Fruit fly (Drosophila melanogaster) whole organism, embryonic: ENCODE data around the gene Kaz1-ORFB.

Source experiments
- B-H1 ChIP-seq: fragments of 200-800 bp; sonication (Bioruptor generic); IDR thresholded peaks from 3 replicates; pipeline ENCODE4 v1.3.6; 2022; ENCODE audit warnings: missing biosample characterization, missing genetic modification characterization
- CG10959 ChIP-seq: fragments of 200-800 bp; sonication (Bioruptor generic); IDR thresholded peaks from 2 replicates; pipeline ENCODE4 v1.3.6; 2022; ENCODE audit warnings: missing biosample characterization, missing genetic modification characterization
- CG12236 ChIP-seq: fragments of 200-800 bp; sonication (Bioruptor generic); optimal IDR thresholded peaks from 2 replicates; lab custom pipeline; 2016; ENCODE audit warnings: missing biosample characterization, missing genetic modification characterization
- CG12391 ChIP-seq: fragments of 200-800 bp; sonication (Bioruptor generic); optimal IDR thresholded peaks from 3 replicates; lab custom pipeline; 2018; ENCODE audit warnings: missing biosample characterization, mild to moderate bottlenecking, missing genetic modification characterization, moderate library complexity
- CG13287 ChIP-seq: fragments of 200-800 bp; sonication (Bioruptor generic); IDR thresholded peaks from 2 replicates; pipeline ENCODE4 v1.3.6; 2022; ENCODE audit warnings: missing biosample characterization, missing genetic modification characterization; ENCODE audit not compliant: partially characterized antibody
- CG13424 ChIP-seq: fragments of 200-800 bp; sonication (Bioruptor generic); optimal IDR thresholded peaks from 2 replicates; lab custom pipeline; 2019; ENCODE audit warnings: missing biosample characterization, mild to moderate bottlenecking, missing genetic modification characterization, moderate library complexity
- CG13624 ChIP-seq: fragments of 200-800 bp; sonication (Bioruptor generic); optimal IDR thresholded peaks from 2 replicates; lab custom pipeline; 2016; ENCODE audit warnings: missing biosample characterization, missing genetic modification characterization
- CG14050 ChIP-seq: fragments of 200-800 bp; sonication (Bioruptor generic); IDR thresholded peaks from 3 replicates; pipeline ENCODE4 v1.3.6; 2022; ENCODE audit warnings: missing biosample characterization, missing genetic modification characterization
- CG17359 ChIP-seq: fragments of 200-800 bp; sonication (Bioruptor generic); optimal IDR thresholded peaks from 3 replicates; lab custom pipeline; 2018; ENCODE audit warnings: missing biosample characterization, mild to moderate bottlenecking, missing genetic modification characterization, moderate library complexity
- CG18262 ChIP-seq: fragments of 200-800 bp; optimal IDR thresholded peaks from 3 replicates; lab custom pipeline; 2019; ENCODE audit warnings: missing biosample characterization, mild to moderate bottlenecking, missing genetic modification characterization, moderate library complexity
- CG32772 ChIP-seq: fragments of 200-800 bp; sonication (Bioruptor generic); IDR thresholded peaks from 2 replicates; pipeline ENCODE4 v1.3.6; 2022; ENCODE audit warnings: missing biosample characterization, missing genetic modification characterization
- CG3407 ChIP-seq: fragments of 200-800 bp; sonication (Bioruptor generic); optimal IDR thresholded peaks from 2 replicates; lab custom pipeline; 2018; ENCODE audit warnings: missing biosample characterization, mild to moderate bottlenecking, missing genetic modification characterization
- CG3726 ChIP-seq: fragments of 200-800 bp; sonication (Bioruptor generic); IDR thresholded peaks from 3 replicates; pipeline ENCODE4, ENCODE4 v1.3.6; 2022; ENCODE audit warnings: missing biosample characterization, missing genetic modification characterization
- CG3838 ChIP-seq: fragments of 200-800 bp; sonication (Bioruptor generic); optimal IDR thresholded peaks from 3 replicates; lab custom pipeline; 2016; ENCODE audit warnings: missing biosample characterization, missing genetic modification characterization
- CG4404 ChIP-seq: fragments of 200-800 bp; sonication (Bioruptor generic); IDR thresholded peaks from 2 replicates; pipeline ENCODE4 v1.3.6; 2022; ENCODE audit warnings: missing biosample characterization, missing genetic modification characterization
- CG6791 ChIP-seq: fragments of 200-800 bp; sonication (Bioruptor generic); IDR thresholded peaks from 3 replicates; pipeline ENCODE4 v1.3.6; 2022; ENCODE audit warnings: missing biosample characterization, missing genetic modification characterization; ENCODE audit not compliant: partially characterized antibody
- CG7963 ChIP-seq: fragments of 200-800 bp; sonication (Bioruptor generic); IDR thresholded peaks from 3 replicates; pipeline ENCODE4 v1.3.6; 2022; ENCODE audit warnings: missing biosample characterization, missing genetic modification characterization; ENCODE audit not compliant: partially characterized antibody
- CG9215 ChIP-seq: fragments of 200-800 bp; sonication (Bioruptor generic); IDR thresholded peaks from 2 replicates; pipeline ENCODE4 v1.3.6; 2022; ENCODE audit warnings: missing biosample characterization, missing genetic modification characterization
- D19A ChIP-seq: fragments of 200-800 bp; optimal IDR thresholded peaks from 3 replicates; lab custom pipeline; 2019; ENCODE audit warnings: missing biosample characterization, mild to moderate bottlenecking, missing genetic modification characterization, moderate library complexity
- Dip3 ChIP-seq: fragments of 200-800 bp; sonication (Bioruptor generic); optimal IDR thresholded peaks from 3 replicates; lab custom pipeline; 2016; ENCODE audit warnings: missing biosample characterization, missing genetic modification characterization
- HHEX ChIP-seq: fragments of 200-800 bp; sonication (Bioruptor generic); optimal IDR thresholded peaks from 3 replicates; lab custom pipeline; 2017; ENCODE audit warnings: missing biosample characterization, mild to moderate bottlenecking, missing genetic modification characterization, missing genetic modification reagents
- HmgD ChIP-seq: fragments of 200-800 bp; sonication (Bioruptor generic); optimal IDR thresholded peaks from 3 replicates; lab custom pipeline; 2016; ENCODE audit warnings: missing biosample characterization, missing genetic modification characterization
- Lim3 ChIP-seq: fragments of 200-800 bp; sonication (Bioruptor generic); IDR thresholded peaks from 2 replicates; pipeline ENCODE4 v1.3.6; 2022; ENCODE audit warnings: missing biosample characterization, missing genetic modification characterization
- Med ChIP-seq: fragments of 200-800 bp; sonication (Bioruptor generic); peaks from one replicate; lab custom pipeline; 2016; ENCODE audit warnings: missing biosample characterization, missing genetic modification characterization, mild to moderate bottlenecking, inconsistent platforms, moderate library complexity
- Myb ChIP-seq: fragments of 200-800 bp; sonication (Bioruptor generic); optimal IDR thresholded peaks from 2 replicates; lab custom pipeline; 2016; ENCODE audit warnings: missing biosample characterization, missing genetic modification characterization
- Nf-YB ChIP-seq: fragments of 200-800 bp; sonication (Bioruptor generic); optimal IDR thresholded peaks from 3 replicates; lab custom pipeline; 2019; ENCODE audit warnings: missing biosample characterization, mild to moderate bottlenecking, missing genetic modification characterization, moderate library complexity
- Nf-YC ChIP-seq: fragments of 200-800 bp; optimal IDR thresholded peaks from 3 replicates; lab custom pipeline; 2019; ENCODE audit warnings: missing biosample characterization, mild to moderate bottlenecking, missing genetic modification characterization, moderate library complexity
- Sry-δ ChIP-seq: fragments of 200-800 bp; sonication (Bioruptor generic); optimal IDR thresholded peaks from 2 replicates; lab custom pipeline; 2016; ENCODE audit warnings: missing biosample characterization, missing genetic modification characterization
- ase ChIP-seq: fragments of 200-800 bp; sonication (Bioruptor generic); IDR thresholded peaks from 3 replicates; pipeline ENCODE4 v1.3.6; 2022; ENCODE audit warnings: missing biosample characterization, missing genetic modification characterization
- bab2 ChIP-seq: fragments of 200-800 bp; sonication (Bioruptor generic); optimal IDR thresholded peaks from 2 replicates; lab custom pipeline; 2016; ENCODE audit warnings: missing biosample characterization, missing genetic modification characterization
- bcd ChIP-seq: fragments of 200-800 bp; sonication (Bioruptor generic); optimal IDR thresholded peaks from 2 replicates; lab custom pipeline; 2017; ENCODE audit warnings: missing biosample characterization, mild to moderate bottlenecking, missing genetic modification characterization
- bsh ChIP-seq, 2 experiments: fragments of 200-800 bp; sonication (Bioruptor generic); optimal IDR thresholded peaks; 2 replicates each; lab custom pipeline; 2017 to 2018; ENCODE audit warnings: mild to moderate bottlenecking in 2 of 2, missing biosample characterization in 2 of 2, missing genetic modification characterization in 2 of 2, moderate library complexity in 1 of 2
- cas ChIP-seq: fragments of 200-800 bp; sonication (Bioruptor generic); IDR thresholded peaks from 2 replicates; pipeline ENCODE4 v1.3.6; 2022; ENCODE audit warnings: missing biosample characterization, missing genetic modification characterization
- cato ChIP-seq: fragments of 200-800 bp; sonication (Bioruptor generic); optimal IDR thresholded peaks from 2 replicates; lab custom pipeline; 2016; ENCODE audit warnings: missing biosample characterization, missing genetic modification characterization, borderline replicate concordance
- crp ChIP-seq, 2 experiments: fragments of 200-800 bp; sonication (Bioruptor generic); optimal IDR thresholded peaks; 2 replicates in 1 of 2; 3 replicates in 1 of 2; lab custom pipeline; 2017; ENCODE audit warnings: missing biosample characterization in 2 of 2, missing genetic modification characterization in 2 of 2, mild to moderate bottlenecking in 1 of 2, moderate library complexity in 1 of 2
- dati ChIP-seq: fragments of 200-800 bp; sonication (Bioruptor generic); IDR thresholded peaks from 2 replicates; pipeline ENCODE4 v1.3.6; 2022; ENCODE audit warnings: missing biosample characterization, missing genetic modification characterization
- en ChIP-seq: fragments of 200-800 bp; sonication (Bioruptor generic); optimal IDR thresholded peaks from 2 replicates; lab custom pipeline; 2016; ENCODE audit warnings: missing biosample characterization, missing genetic modification characterization
- fru ChIP-seq: fragments of >200 bp; optimal IDR thresholded peaks from 2 replicates; lab custom pipeline; 2017
- her ChIP-seq: fragments of 200-800 bp; sonication (Bioruptor generic); optimal IDR thresholded peaks from 2 replicates; lab custom pipeline; 2016; ENCODE audit warnings: missing biosample characterization, missing genetic modification characterization
- lmd ChIP-seq: fragments of 200-800 bp; sonication (Bioruptor generic); IDR thresholded peaks from 2 replicates; pipeline ENCODE4 v1.3.6; 2022; ENCODE audit warnings: missing biosample characterization, missing genetic modification characterization
- lov ChIP-seq, 2 experiments: fragments of 200-800 bp in 1 of 2; fragments of >200 bp in 1 of 2; sonication (Bioruptor generic) in 1 of 2; IDR thresholded peaks in 1 of 2; optimal IDR thresholded peaks in 1 of 2; 2 replicates in 1 of 2; 3 replicates in 1 of 2; pipeline versions ENCODE4 v1.3.6 to Lab custom; 2017 to 2022; ENCODE audit warnings: missing biosample characterization in 1 of 2, missing genetic modification characterization in 1 of 2
- maf-S ChIP-seq: fragments of 200-800 bp; sonication (Bioruptor generic); optimal IDR thresholded peaks from 2 replicates; lab custom pipeline; 2016; ENCODE audit warnings: missing biosample characterization, missing genetic modification characterization
- repo ChIP-seq: fragments of 200-800 bp; sonication (Bioruptor generic); optimal IDR thresholded peaks from 2 replicates; lab custom pipeline; 2016; ENCODE audit warnings: missing biosample characterization, missing genetic modification characterization
- seq ChIP-seq: fragments of 200-800 bp; sonication (Bioruptor generic); IDR thresholded peaks from 2 replicates; pipeline ENCODE4 v1.3.6; 2022; ENCODE audit warnings: missing biosample characterization, missing genetic modification characterization
- tgo ChIP-seq: fragments of 200-800 bp; sonication (Bioruptor generic); IDR thresholded peaks from 3 replicates; pipeline ENCODE4 v1.3.6; 2022; ENCODE audit warnings: missing biosample characterization, missing genetic modification characterization
- unpg ChIP-seq: fragments of 200-800 bp; sonication (Bioruptor generic); optimal IDR thresholded peaks from 3 replicates; lab custom pipeline; 2018; ENCODE audit warnings: missing biosample characterization, mild to moderate bottlenecking, missing genetic modification characterization, moderate library complexity
- zen2 ChIP-seq: fragments of 200-800 bp; sonication (Bioruptor generic); IDR thresholded peaks from 3 replicates; pipeline ENCODE4 v1.3.6; 2022; ENCODE audit warnings: missing biosample characterization, missing genetic modification characterization; ENCODE audit not compliant: partially characterized antibody

Kaz1-ORFB gene

DNA sequence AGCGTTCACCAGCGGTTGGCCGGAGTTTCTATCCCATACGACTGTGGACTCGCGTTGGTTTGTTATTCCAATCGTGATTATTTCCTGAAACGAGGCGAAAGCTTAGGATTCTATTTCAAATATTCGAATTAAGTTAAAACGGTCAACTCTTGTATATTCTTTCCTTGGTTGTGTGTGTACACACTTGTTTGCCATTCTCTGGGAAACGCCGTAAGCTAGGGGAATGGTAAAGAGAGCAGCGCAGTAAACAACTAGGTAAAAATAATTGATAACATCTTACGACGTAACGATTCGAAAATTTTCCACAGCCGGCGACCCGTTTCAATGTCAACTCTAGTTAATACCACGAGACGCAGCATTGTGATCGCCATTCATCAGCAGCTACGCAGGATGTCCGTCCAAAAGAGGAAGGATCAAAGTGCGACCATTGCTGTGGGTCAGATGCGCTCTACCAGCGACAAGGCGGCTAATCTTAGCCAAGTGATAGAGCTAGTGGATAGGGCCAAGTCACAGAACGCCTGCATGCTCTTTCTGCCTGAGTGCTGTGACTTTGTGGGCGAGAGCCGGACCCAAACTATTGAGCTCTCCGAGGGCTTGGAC is 12.8 kb upstream of the Kaz1-ORFB start, which contains the start of gene NitFhit (continued):
- TF ChIP-seq CG4404 (GFP tag; lab: Robert Waterston, UW) (no peak), cas (GFP tag; lab: Robert Waterston, UW) (no peak), crp (GFP tag; optimal IDR thresholded peaks at IDR 0.05; lab: Kevin White, UChicago) (peak in 1 of 2 experiments; percentile 73), cato (GFP tag; lab: Kevin White, UChicago) (no peak), Lim3 (no peak), lmd (GFP tag; lab: Robert Waterston, UW) (no peak), bsh (GFP tag; optimal IDR thresholded peaks at IDR 0.05; lab: Kevin White, UChicago) (peak in 1 of 2 experiments; percentile 21), CG12391 (tag; lab: Kevin White, UChicago) (no peak), CG14050 (no peak), fru (lab: Kevin White, UChicago) (no peak)

DNA sequence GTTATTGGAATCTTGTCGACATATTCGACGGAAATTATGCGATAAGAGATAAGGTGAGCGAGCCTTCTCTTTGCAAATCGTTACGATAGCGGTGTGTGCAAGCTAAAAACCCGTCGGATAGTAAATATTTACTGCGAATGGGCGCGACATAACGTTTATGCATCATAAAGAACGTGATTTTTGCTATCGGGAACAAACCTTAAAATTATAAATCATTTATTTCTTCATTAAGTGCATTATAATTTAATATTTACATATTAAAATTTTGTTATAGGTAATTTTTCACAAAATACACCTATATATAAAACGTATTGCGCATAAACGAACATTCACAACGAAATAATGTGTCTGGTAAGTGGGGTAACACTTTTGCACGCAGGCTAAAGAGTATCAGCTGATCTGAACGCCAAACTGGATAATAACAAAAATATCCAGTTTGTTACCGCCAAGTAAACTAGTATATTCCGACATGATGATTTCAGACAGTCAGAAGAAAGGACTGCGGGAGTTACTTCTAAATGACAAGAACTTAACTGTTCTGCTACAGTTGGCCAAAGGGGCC is 10.6 kb upstream of the Kaz1-ORFB start, which contains the start of the genes Gk1 and CG13876:
Gene Gk1, minus strand, starts transcription at position 122 of the 562 bp plus-strand sequence.
Gene CG13876, plus strand, starts transcription at position 412 of the 562 bp plus-strand sequence.
- TF ChIP-seq Dip3: peak; percentile 45
- TF ChIP-seq CG3726: peak; percentile 83
- peak; percentile 34; the same call in 1 of the 2 replicates for TF ChIP-seq CG13287 (GFP tag; lab: Robert Waterston, UW)
- TF ChIP-seq cas (GFP tag; lab: Robert Waterston, UW): peak; percentile 83
- TF ChIP-seq CG4404 (GFP tag; lab: Robert Waterston, UW): peak; percentile 65
- TF ChIP-seq seq (GFP tag; lab: Robert Waterston, UW): peak; percentile 92
- TF ChIP-seq CG13624 (GFP tag; lab: Kevin White, UChicago): peak; percentile 58
- TF ChIP-seq ase (GFP tag; lab: Robert Waterston, UW): peak; percentile 90
- TF ChIP-seq Nf-YC: peak; percentile 90
- peak; percentile 96 for TF ChIP-seq CG17359 (tag; lab: Kevin White, UChicago)
- TF ChIP-seq B-H1 (GFP tag; lab: Robert Waterston, UW): peak; percentile 87
- TF ChIP-seq en: no peak
- TF ChIP-seq lov (optimal IDR thresholded peaks at IDR 0.05; lab: Kevin White, UChicago): no peak
- TF ChIP-seq lov (GFP tag; IDR thresholded peaks at IDR 0.05; lab: Robert Waterston, UW): peak; percentile 91
- TF ChIP-seq HmgD (GFP tag; lab: Kevin White, UChicago): no peak
- TF ChIP-seq CG3407: peak; percentile 87
- TF ChIP-seq Nf-YB: peak; percentile 85
- peak; percentile 28 for TF ChIP-seq maf-S (GFP tag; lab: Kevin White, UChicago)
- TF ChIP-seq CG10959 (GFP tag; lab: Robert Waterston, UW): peak; percentile 81
- peak; percentile 84 for TF ChIP-seq CG32772 (GFP tag; lab: Robert Waterston, UW)
- peak; percentile 94 for TF ChIP-seq HHEX (GFP tag; lab: Kevin White, UChicago)
- no peak for TF ChIP-seq CG7963 (GFP tag; lab: Robert Waterston, UW)
- peak; percentile 98 for TF ChIP-seq unpg
- peak; percentile 34 for TF ChIP-seq Myb (GFP tag; lab: Kevin White, UChicago)
- TF ChIP-seq D19A (tag; lab: Kevin White, UChicago): peak; percentile 95
- no peak for TF ChIP-seq CG12236 (GFP tag; lab: Kevin White, UChicago)
- peak; percentile 42 for TF ChIP-seq bab2 (GFP tag; lab: Kevin White, UChicago)
- peak; percentile 94 for TF ChIP-seq tgo (GFP tag; lab: Robert Waterston, UW)
- TF ChIP-seq CG9215 (GFP tag; lab: Robert Waterston, UW): peak; percentile 81
- no peak for TF ChIP-seq Sry-δ (GFP tag; lab: Kevin White, UChicago)
- TF ChIP-seq bcd (GFP tag; lab: Kevin White, UChicago): peak; percentile 94
- peak; percentile 98 for TF ChIP-seq CG13424 (tag; lab: Kevin White, UChicago)
- TF ChIP-seq her (GFP tag; lab: Kevin White, UChicago): peak; percentile 47
- TF ChIP-seq CG18262: peak; percentile 97
- TF ChIP-seq Med (GFP tag; lab: Kevin White, UChicago): peak; percentile 92
- TF ChIP-seq zen2: no peak
- TF ChIP-seq dati (GFP tag; lab: Robert Waterston, UW): peak; percentile 57; the same call in 1 of the 2 replicates
- peak; percentile 68 for TF ChIP-seq CG3838 (GFP tag; lab: Kevin White, UChicago)
- TF ChIP-seq CG6791 (GFP tag; lab: Robert Waterston, UW): no peak
- TF ChIP-seq repo (GFP tag; lab: Kevin White, UChicago): no peak
